Fruit fly (Drosophila melanogaster) whole organism, embryonic: ENCODE data around the gene CG45011.

Experiments used
- Asciz ChIP-seq: fragments of 200-800 bp; sonication (Bioruptor generic); optimal IDR thresholded peaks from 2 replicates; lab custom pipeline; 2017; ENCODE audit warnings: missing biosample characterization, mild to moderate bottlenecking, missing genetic modification characterization, missing genetic modification reagents
- Bgb ChIP-seq: fragments of 200-800 bp; sonication (Bioruptor generic); IDR thresholded peaks from 2 replicates; pipeline ENCODE4 v1.3.6; 2022; ENCODE audit warnings: missing biosample characterization, missing genetic modification characterization; ENCODE audit not compliant: partially characterized antibody
- CG10366 ChIP-seq: fragments of 200-800 bp; sonication (Bioruptor generic); IDR thresholded peaks from 2 replicates; pipeline ENCODE4 v1.3.6; 2022; ENCODE audit warnings: missing biosample characterization, missing genetic modification characterization
- CG11085 ChIP-seq: fragments of 200-800 bp; sonication (Bioruptor generic); IDR thresholded peaks from 2 replicates; pipeline ENCODE4 v1.3.6; 2022; ENCODE audit warnings: missing biosample characterization, missing genetic modification characterization
- CG1529 ChIP-seq: fragments of 200-800 bp; sonication (Bioruptor generic); optimal IDR thresholded peaks from 3 replicates; lab custom pipeline; 2018; ENCODE audit warnings: missing biosample characterization, missing genetic modification characterization
- CG17912 ChIP-seq: fragments of 200-800 bp; sonication (Bioruptor generic); optimal IDR thresholded peaks from 2 replicates; lab custom pipeline; 2018; ENCODE audit warnings: missing biosample characterization, mild to moderate bottlenecking, missing genetic modification characterization
- CG18764 ChIP-seq: fragments of 200-800 bp; sonication (Bioruptor generic); optimal IDR thresholded peaks from 3 replicates; lab custom pipeline; 2016; ENCODE audit warnings: missing biosample characterization, missing genetic modification characterization
- CG31441 ChIP-seq: fragments of 200-800 bp; sonication (Bioruptor generic); IDR thresholded peaks from 2 replicates; pipeline ENCODE4 v1.3.6; 2022; ENCODE audit warnings: missing biosample characterization, missing genetic modification characterization
- CG32767 ChIP-seq: fragments of 200-800 bp; sonication (Bioruptor generic); IDR thresholded peaks from 2 replicates; pipeline ENCODE4 v1.3.6; 2022; ENCODE audit warnings: missing biosample characterization, missing genetic modification characterization
- CG6272 ChIP-seq: fragments of 200-800 bp; sonication (Bioruptor generic); IDR thresholded peaks from 2 replicates; pipeline ENCODE4 v1.3.6; 2022; ENCODE audit warnings: missing biosample characterization, missing genetic modification characterization
- CG6654 ChIP-seq: fragments of 200-800 bp; sonication (Bioruptor generic); optimal IDR thresholded peaks from 2 replicates; lab custom pipeline; 2017; ENCODE audit warnings: missing biosample characterization, mild to moderate bottlenecking, missing genetic modification characterization
- CG7745 ChIP-seq: fragments of 200-800 bp; sonication (Bioruptor generic); optimal IDR thresholded peaks from 2 replicates; lab custom pipeline; 2018; ENCODE audit warnings: missing biosample characterization, mild to moderate bottlenecking, missing genetic modification characterization, moderate library complexity
- CG8290 ChIP-seq, 3 experiments: fragments of 200-800 bp; sonication (Bioruptor generic); optimal IDR thresholded peaks; 2 replicates each; lab custom pipeline; 2016 to 2019; ENCODE audit warnings: missing biosample characterization in 3 of 3, missing genetic modification characterization in 3 of 3, mild to moderate bottlenecking in 2 of 3, moderate library complexity in 1 of 3
- CG8388 ChIP-seq: fragments of 200-800 bp; sonication (Bioruptor generic); optimal IDR thresholded peaks from 2 replicates; lab custom pipeline; 2019; ENCODE audit warnings: missing biosample characterization, mild to moderate bottlenecking, missing genetic modification characterization, moderate library complexity
- CoRest ChIP-seq: fragments of 200-800 bp; sonication (Bioruptor generic); optimal IDR thresholded peaks from 3 replicates; lab custom pipeline; 2018; ENCODE audit warnings: missing biosample characterization, mild to moderate bottlenecking, missing genetic modification characterization, moderate library complexity
- Deaf1 ChIP-seq: fragments of 200-800 bp; optimal IDR thresholded peaks from 3 replicates; lab custom pipeline; 2019; ENCODE audit warnings: missing biosample characterization, mild to moderate bottlenecking, missing genetic modification characterization, moderate library complexity
- Dll ChIP-seq: fragments of 200-800 bp; sonication (Bioruptor generic); IDR thresholded peaks from 4 replicates; pipeline ENCODE4 v1.3.6; 2022; ENCODE audit warnings: missing biosample characterization, missing genetic modification characterization; ENCODE audit not compliant: partially characterized antibody
- Doc3 ChIP-seq: fragments of 200-800 bp; sonication (Bioruptor generic); IDR thresholded peaks from 3 replicates; pipeline ENCODE4 v1.3.6; 2022; ENCODE audit warnings: missing biosample characterization, missing genetic modification characterization; ENCODE audit not compliant: partially characterized antibody
- ERR ChIP-seq: fragments of 200-800 bp; sonication (Bioruptor generic); optimal IDR thresholded peaks from 2 replicates; lab custom pipeline; 2016; ENCODE audit warnings: missing biosample characterization, missing genetic modification characterization
- HmgD ChIP-seq: fragments of 200-800 bp; sonication (Bioruptor generic); optimal IDR thresholded peaks from 3 replicates; lab custom pipeline; 2016; ENCODE audit warnings: missing biosample characterization, missing genetic modification characterization
- Mad ChIP-seq: fragments of 200-800 bp; sonication (Bioruptor generic); optimal IDR thresholded peaks from 2 replicates; lab custom pipeline; 2016; ENCODE audit warnings: missing biosample characterization, missing genetic modification characterization
- NFAT ChIP-seq: fragments of 200-800 bp; sonication (Bioruptor generic); IDR thresholded peaks from 2 replicates; pipeline ENCODE4 v1.3.6; 2022; ENCODE audit warnings: missing biosample characterization, missing genetic modification characterization
- Oli ChIP-seq: fragments of 200-800 bp; sonication (Bioruptor generic); optimal IDR thresholded peaks from 2 replicates; lab custom pipeline; 2018; ENCODE audit warnings: missing biosample characterization, mild to moderate bottlenecking, missing genetic modification characterization, moderate library complexity
- Scr ChIP-seq: fragments of 200-800 bp; sonication (Bioruptor generic); IDR thresholded peaks from 2 replicates; pipeline ENCODE4 v1.3.6; 2022; ENCODE audit warnings: missing biosample characterization, missing genetic modification characterization; ENCODE audit not compliant: partially characterized antibody
- YL-1 ChIP-seq: fragments of 200-800 bp; sonication (Bioruptor generic); optimal IDR thresholded peaks from 3 replicates; lab custom pipeline; 2017; ENCODE audit warnings: missing biosample characterization, mild to moderate bottlenecking, missing genetic modification characterization
- bowl ChIP-seq: fragments of 200-800 bp; sonication (Bioruptor generic); IDR thresholded peaks from 2 replicates; pipeline ENCODE4 v1.3.6; 2022; ENCODE audit warnings: missing biosample characterization, missing genetic modification characterization
- cad ChIP-seq: fragments of >200 bp; optimal IDR thresholded peaks from 2 replicates; lab custom pipeline; 2017; ENCODE audit warnings: missing biosample characterization, missing genetic modification characterization
- caup ChIP-seq: fragments of 200-800 bp; sonication (Bioruptor generic); optimal IDR thresholded peaks from 3 replicates; lab custom pipeline; 2017; ENCODE audit warnings: missing biosample characterization, mild to moderate bottlenecking, missing genetic modification characterization, moderate library complexity; ENCODE audit not compliant: severe bottlenecking
- dan ChIP-seq: fragments of 200-800 bp; sonication (Bioruptor generic); IDR thresholded peaks from 2 replicates; pipeline ENCODE4 v1.3.6; 2022; ENCODE audit warnings: missing biosample characterization, missing genetic modification characterization
- dmrt99B ChIP-seq: fragments of 200-800 bp; sonication (Bioruptor generic); optimal IDR thresholded peaks from 2 replicates; lab custom pipeline; 2018; ENCODE audit warnings: missing biosample characterization, mild to moderate bottlenecking, missing genetic modification characterization, moderate library complexity
- fd96Cb ChIP-seq: fragments of 200-800 bp; sonication (Bioruptor generic); optimal IDR thresholded peaks from 2 replicates; lab custom pipeline; 2018; ENCODE audit warnings: missing biosample characterization, mild to moderate bottlenecking, missing genetic modification characterization, moderate library complexity
- h ChIP-seq: fragments of >200 bp; optimal IDR thresholded peaks from 2 replicates; lab custom pipeline; 2017
- hkb ChIP-seq, 2 experiments: fragments of 200-800 bp in 1 of 2; fragments of >200 bp in 1 of 2; sonication (Bioruptor generic) in 1 of 2; IDR thresholded peaks in 1 of 2; optimal IDR thresholded peaks in 1 of 2; 2 replicates each; pipeline versions ENCODE4 v1.3.6 to Lab custom; 2017 to 2022; ENCODE audit warnings: missing biosample characterization in 1 of 2, missing genetic modification characterization in 1 of 2
- kah ChIP-seq: fragments of 200-800 bp; sonication (Bioruptor generic); optimal IDR thresholded peaks from 2 replicates; lab custom pipeline; 2018; ENCODE audit warnings: missing biosample characterization, mild to moderate bottlenecking, missing genetic modification characterization
- ken ChIP-seq: fragments of 200-800 bp; sonication (Bioruptor generic); IDR thresholded peaks from 3 replicates; pipeline ENCODE4 v1.3.6; 2022; ENCODE audit warnings: missing biosample characterization, missing genetic modification characterization
- lmd ChIP-seq: fragments of 200-800 bp; sonication (Bioruptor generic); IDR thresholded peaks from 2 replicates; pipeline ENCODE4 v1.3.6; 2022; ENCODE audit warnings: missing biosample characterization, missing genetic modification characterization
- mam ChIP-seq: fragments of 200-800 bp; sonication (Bioruptor generic); optimal IDR thresholded peaks from 3 replicates; lab custom pipeline; 2016; ENCODE audit warnings: missing biosample characterization, missing genetic modification characterization
- nau ChIP-seq: fragments of 200-800 bp; sonication (Bioruptor generic); optimal IDR thresholded peaks from 3 replicates; lab custom pipeline; 2017; ENCODE audit warnings: missing biosample characterization, mild to moderate bottlenecking, missing genetic modification characterization, missing genetic modification reagents
- nerfin-2 ChIP-seq: fragments of 200-800 bp; sonication (Bioruptor generic); IDR thresholded peaks from 2 replicates; pipeline ENCODE4 v1.3.6; 2022; ENCODE audit warnings: missing biosample characterization, missing genetic modification characterization; ENCODE audit not compliant: partially characterized antibody
- nmo ChIP-seq: fragments of 200-800 bp; sonication (Bioruptor generic); optimal IDR thresholded peaks from 2 replicates; lab custom pipeline; 2018; ENCODE audit warnings: missing biosample characterization, mild to moderate bottlenecking, missing genetic modification characterization, moderate library complexity
- pb ChIP-seq: fragments of 200-800 bp; sonication (Bioruptor generic); optimal IDR thresholded peaks from 3 replicates; lab custom pipeline; 2016; ENCODE audit warnings: missing biosample characterization, missing genetic modification characterization
- ranshi ChIP-seq: fragments of 200-800 bp; sonication (Bioruptor generic); IDR thresholded peaks from 2 replicates; pipeline ENCODE4 v1.3.6; 2022; ENCODE audit warnings: missing biosample characterization, missing genetic modification characterization
- stwl ChIP-seq: fragments of 200-800 bp; sonication (Bioruptor generic); optimal IDR thresholded peaks from 3 replicates; lab custom pipeline; 2018; ENCODE audit warnings: missing biosample characterization, mild to moderate bottlenecking, missing genetic modification characterization, moderate library complexity
- tin ChIP-seq: fragments of 200-800 bp; sonication (Bioruptor generic); optimal IDR thresholded peaks from 3 replicates; lab custom pipeline; 2016; ENCODE audit warnings: missing biosample characterization, missing genetic modification characterization
- tup ChIP-seq: fragments of 200-800 bp; sonication (Bioruptor generic); optimal IDR thresholded peaks from 2 replicates; lab custom pipeline; 2016; ENCODE audit warnings: missing biosample characterization, mild to moderate bottlenecking, missing genetic modification characterization, moderate library complexity
- tx ChIP-seq: fragments of 200-800 bp; sonication (Bioruptor generic); optimal IDR thresholded peaks from 2 replicates; lab custom pipeline; 2016; ENCODE audit warnings: missing biosample characterization, missing genetic modification characterization
- zen2 ChIP-seq: fragments of 200-800 bp; sonication (Bioruptor generic); IDR thresholded peaks from 3 replicates; pipeline ENCODE4 v1.3.6; 2022; ENCODE audit warnings: missing biosample characterization, missing genetic modification characterization; ENCODE audit not compliant: partially characterized antibody

Gene CG45011

dm6 chr2L:11808702-11809583 is 24.9 kb upstream of the CG45011 start, which contains the start of gene crol (continued):
- TF ChIP-seq CG8388 (GFP tag; lab: Kevin White, UChicago) (no peak), CG7745 (tag; lab: Kevin White, UChicago) (no peak), dan (no peak), CG6272 (GFP tag; lab: Robert Waterston, UW) (no peak), zen2 (GFP tag; lab: Robert Waterston, UW) (peak; percentile 85), Asciz (GFP tag; lab: Kevin White, UChicago) (no peak), HmgD (no peak), Oli (no peak), CG1529 (GFP tag; lab: Kevin White, UChicago) (no peak), CG31441 (GFP tag; lab: Robert Waterston, UW) (peak; percentile 35; the same call in 1 of the 2 replicates), hkb (optimal IDR thresholded peaks at IDR 0.05; lab: Kevin White, UChicago) (no peak), hkb (GFP tag; IDR thresholded peaks at IDR 0.05; lab: Robert Waterston, UW) (peak; percentile 28; the same call in 1 of the 2 replicates), CG10366 (GFP tag; lab: Robert Waterston, UW) (0 out of 2 replicates have a peak, but pooled peaks have one; percentile 13), cad (GFP tag; lab: Kevin White, UChicago) (no peak), Deaf1 (peak; percentile 93), Doc3 (GFP tag; lab: Robert Waterston, UW) (peak; percentile 76), dmrt99B (tag; lab: Kevin White, UChicago) (peak; percentile 6), kah (no peak), ERR (no peak), nmo (GFP tag; lab: Kevin White, UChicago) (peak; percentile 50), ken (GFP tag; lab: Robert Waterston, UW) (no peak), NFAT (peak; percentile 53; the same call in 1 of the 2 replicates), CG32767 (no peak), YL-1 (peak; percentile 60), CG11085 (peak; percentile 13; the same call in 1 of the 2 replicates), bowl (GFP tag; lab: Robert Waterston, UW) (no peak), stwl (peak; percentile 100), Scr (peak; percentile 81), tin (GFP tag; lab: Kevin White, UChicago) (no peak), CoRest (peak; percentile 36), caup (GFP tag; lab: Kevin White, UChicago) (no peak), tx (no peak), CG18764 (GFP tag; lab: Kevin White, UChicago) (no peak), nerfin-2 (GFP tag; lab: Robert Waterston, UW) (peak; percentile 62; the same call in 1 of the 2 replicates), h (lab: Kevin White, UChicago) (no peak), Dll (GFP tag; lab: Robert Waterston, UW) (peak; percentile 86), ranshi (no peak), Mad (GFP tag; lab: Kevin White, UChicago) (no peak), fd96Cb (tag; lab: Kevin White, UChicago) (no peak), mam (peak; percentile 1), CG17912 (GFP tag; lab: Kevin White, UChicago) (no peak), nau (GFP tag; lab: Kevin White, UChicago) (peak; percentile 13), pb (GFP tag; lab: Kevin White, UChicago) (no peak), tup (GFP tag; lab: Kevin White, UChicago) (no peak), Bgb (GFP tag; lab: Robert Waterston, UW) (peak; percentile 85), CG6654 (GFP tag; lab: Kevin White, UChicago) (no peak), CG8290 (GFP tag; optimal IDR thresholded peaks at IDR 0.05; lab: Kevin White, UChicago) (no peak), CG8290 (tag; optimal IDR thresholded peaks at IDR 0.05; lab: Kevin White, UChicago) (peak in 1 of 2 experiments; percentile 64), lmd (GFP tag; lab: Robert Waterston, UW) (no peak; the same call in 1 of the 2 replicates)
